Worm (Caenorhabditis elegans) whole organism, L3 larva: ENCODE measurements around the gene ugt-7.

ENCODE experiments used
- R02D3.7 ChIP-seq: fragments of 150-350 bp; optimal IDR thresholded peaks from 2 replicates; lab custom pipeline; 2014; ENCODE audit warnings: missing biosample characterization, missing genetic modification characterization
- ZK546.5 ChIP-seq: sonication (generic microtip); optimal IDR thresholded peaks from 2 replicates; lab custom pipeline; 2017; ENCODE audit warnings: missing biosample characterization, missing genetic modification characterization
- ceh-16 ChIP-seq: sonication (generic microtip); optimal IDR thresholded peaks from 2 replicates; lab custom pipeline; 2017; ENCODE audit warnings: missing biosample characterization, missing genetic modification characterization
- ceh-28 ChIP-seq: fragments of 150-350 bp; optimal IDR thresholded peaks from 2 replicates; lab custom pipeline; 2014; ENCODE audit warnings: missing biosample characterization, missing genetic modification reagents, missing genetic modification characterization
- ceh-9 ChIP-seq: sonication (generic microtip); optimal IDR thresholded peaks from 2 replicates; lab custom pipeline; 2018; ENCODE audit warnings: missing biosample characterization, missing genetic modification characterization
- daf-12 ChIP-seq: fragments of 150-350 bp; optimal IDR thresholded peaks from 2 replicates; lab custom pipeline; 2014; ENCODE audit warnings: missing biosample characterization, missing genetic modification reagents, missing genetic modification characterization
- egl-27 ChIP-seq: sonication (generic microtip); optimal IDR thresholded peaks from 4 replicates; lab custom pipeline; 2017; ENCODE audit warnings: missing biosample characterization, missing genetic modification reagents, missing genetic modification characterization
- egl-5 ChIP-seq: fragments of 150-350 bp; optimal IDR thresholded peaks from 2 replicates; lab custom pipeline; 2017; ENCODE audit warnings: missing biosample characterization, missing genetic modification reagents, missing genetic modification characterization, inconsistent platforms
- elt-1 ChIP-seq: fragments of 150-350 bp; optimal IDR thresholded peaks from 2 replicates; lab custom pipeline; 2014; ENCODE audit warnings: missing biosample characterization, missing genetic modification characterization
- elt-2 ChIP-seq: sonication (generic microtip); optimal IDR thresholded peaks from 2 replicates; lab custom pipeline; 2016; ENCODE audit warnings: missing genetic modification reagents, mild to moderate bottlenecking, missing genetic modification characterization, missing compliant biosample characterization
- elt-3 ChIP-seq, 3 experiments: fragments of 150-350 bp in 1 of 3; sonication (generic microtip) in 2 of 3; optimal IDR thresholded peaks; 2 replicates in 2 of 3; 4 replicates in 1 of 3; lab custom pipeline; 2014 to 2017; ENCODE audit warnings: missing biosample characterization in 3 of 3, missing genetic modification characterization in 3 of 3
- eor-1 ChIP-seq, 2 experiments: fragments of 150-350 bp; optimal IDR thresholded peaks; 2 replicates each; lab custom pipeline; 2014 to 2018; ENCODE audit warnings: missing biosample characterization in 2 of 2, missing genetic modification characterization in 2 of 2
- fkh-2 ChIP-seq: fragments of 150-350 bp; optimal IDR thresholded peaks from 2 replicates; lab custom pipeline; 2014; ENCODE audit warnings: missing biosample characterization, missing genetic modification reagents, missing genetic modification characterization
- hmg-11 ChIP-seq: sonication (generic microtip); optimal IDR thresholded peaks from 2 replicates; lab custom pipeline; 2016; ENCODE audit warnings: missing genetic modification characterization, missing compliant biosample characterization
- jun-1 ChIP-seq: fragments of 150-350 bp; optimal IDR thresholded peaks from 2 replicates; lab custom pipeline; 2014; ENCODE audit warnings: missing biosample characterization, missing genetic modification reagents, missing genetic modification characterization
- lin-15B ChIP-seq: fragments of 150-350 bp; optimal IDR thresholded peaks from 2 replicates; lab custom pipeline; 2014; ENCODE audit warnings: missing biosample characterization, missing genetic modification characterization
- lin-39 ChIP-seq: fragments of 150-350 bp; optimal IDR thresholded peaks from 2 replicates; lab custom pipeline; 2018; ENCODE audit warnings: missing biosample characterization, missing genetic modification reagents, missing genetic modification characterization
- lsy-12 ChIP-seq: sonication (generic microtip); optimal IDR thresholded peaks from 2 replicates; lab custom pipeline; 2016; ENCODE audit warnings: mild to moderate bottlenecking, missing genetic modification characterization, missing compliant biosample characterization
- mdl-1 ChIP-seq: fragments of 150-350 bp; optimal IDR thresholded peaks from 2 replicates; lab custom pipeline; 2014; ENCODE audit warnings: missing biosample characterization, missing genetic modification characterization
- nhr-11 ChIP-seq: fragments of 150-350 bp; optimal IDR thresholded peaks from 2 replicates; lab custom pipeline; 2014; ENCODE audit warnings: missing biosample characterization, missing genetic modification characterization
- nhr-12 ChIP-seq: fragments of 150-350 bp; optimal IDR thresholded peaks from 2 replicates; lab custom pipeline; 2014; ENCODE audit warnings: missing biosample characterization, missing genetic modification characterization
- nhr-23 ChIP-seq: fragments of 150-350 bp; optimal IDR thresholded peaks from 2 replicates; lab custom pipeline; 2014; ENCODE audit warnings: missing biosample characterization, missing genetic modification reagents, missing genetic modification characterization
- nhr-237 ChIP-seq: fragments of 150-350 bp; optimal IDR thresholded peaks from 2 replicates; lab custom pipeline; 2014; ENCODE audit warnings: missing biosample characterization, missing genetic modification characterization
- nhr-25 ChIP-seq: sonication (generic microtip); optimal IDR thresholded peaks from 2 replicates; lab custom pipeline; 2017; ENCODE audit warnings: missing biosample characterization, missing genetic modification characterization
- nhr-28 ChIP-seq: fragments of 150-350 bp; optimal IDR thresholded peaks from 2 replicates; lab custom pipeline; 2014; ENCODE audit warnings: missing biosample characterization, missing genetic modification characterization
- nhr-43 ChIP-seq: sonication (generic microtip); optimal IDR thresholded peaks from 2 replicates; lab custom pipeline; 2016; ENCODE audit warnings: mild to moderate bottlenecking, missing genetic modification characterization, missing compliant biosample characterization; ENCODE audit not compliant: poor library complexity, severe bottlenecking
- nhr-67 ChIP-seq: fragments of 150-350 bp; optimal IDR thresholded peaks from 2 replicates; lab custom pipeline; 2014; ENCODE audit warnings: missing biosample characterization, missing genetic modification characterization
- pha-4 ChIP-seq: fragments of 150-350 bp; optimal IDR thresholded peaks from 2 replicates; lab custom pipeline; 2014; ENCODE audit warnings: missing biosample characterization, missing genetic modification reagents, missing genetic modification characterization
- pqm-1 ChIP-seq: fragments of 150-350 bp; optimal IDR thresholded peaks from 2 replicates; lab custom pipeline; 2017; ENCODE audit warnings: missing biosample characterization, missing genetic modification characterization, inconsistent platforms
- sea-2 ChIP-seq: fragments of 150-350 bp; sonication (generic microtip); optimal IDR thresholded peaks from 4 replicates; lab custom pipeline; 2014; ENCODE audit warnings: missing biosample characterization, missing genetic modification reagents, missing genetic modification characterization
- snpc-4 ChIP-seq: fragments of 150-350 bp; optimal IDR thresholded peaks from 2 replicates; lab custom pipeline; 2014; ENCODE audit warnings: missing biosample characterization, missing genetic modification characterization
- tbx-2 ChIP-seq: sonication (generic microtip); optimal IDR thresholded peaks from 2 replicates; lab custom pipeline; 2016; ENCODE audit warnings: mild to moderate bottlenecking, missing genetic modification characterization, missing compliant biosample characterization
- unc-39 ChIP-seq: sonication (generic microtip); optimal IDR thresholded peaks from 4 replicates; lab custom pipeline; 2017; ENCODE audit warnings: missing biosample characterization, missing genetic modification characterization
- unc-62 ChIP-seq: fragments of 150-350 bp; sonication (generic microtip); optimal IDR thresholded peaks from 4 replicates; lab custom pipeline; 2014; ENCODE audit warnings: missing biosample characterization, missing genetic modification reagents, missing genetic modification characterization
- zag-1 ChIP-seq: fragments of 150-350 bp; optimal IDR thresholded peaks from 2 replicates; lab custom pipeline; 2014; ENCODE audit warnings: missing biosample characterization, missing genetic modification characterization
- ztf-11 ChIP-seq: fragments of 150-350 bp; optimal IDR thresholded peaks from 2 replicates; lab custom pipeline; 2014; ENCODE audit warnings: missing biosample characterization, missing genetic modification characterization

The ugt-7 gene

ce11 chrV:5046558-5046957 lies 46.2 kb upstream of the ugt-7 start:
- TF ChIP-seq mdl-1 (tag; lab: Kevin White, UChicago) = no peak
- no peak for TF ChIP-seq nhr-67 (tag; lab: Kevin White, UChicago)
- TF ChIP-seq fkh-2 (tag; lab: Kevin White, UChicago) = no peak
- TF ChIP-seq zag-1 (tag; lab: Kevin White, UChicago) = no peak
- TF ChIP-seq ZK546.5 (tag; lab: Kevin White, UChicago) = no peak
- no peak for TF ChIP-seq elt-1 (tag; lab: Kevin White, UChicago)
- TF ChIP-seq elt-2 (tag; lab: Kevin White, UChicago) = no peak
- TF ChIP-seq jun-1 = no peak
- TF ChIP-seq, all 47 proteins: peak for 0

- TF ChIP-seq tbx-2 (tag; lab: Kevin White, UChicago) (no peak), unc-62 (GFP tag; lab: Kevin White, UChicago) (no peak), lin-15B (no peak), ceh-9 (tag; lab: Kevin White, UChicago) (no peak), eor-1 (tag; optimal IDR thresholded peaks at IDR 0.05; lab: Kevin White, UChicago) (no peak), ceh-16 (tag; lab: Kevin White, UChicago) (no peak), elt-2 (tag; lab: Kevin White, UChicago) (no peak), nhr-25 (tag; lab: Kevin White, UChicago) (no peak), ZK546.5 (tag; lab: Kevin White, UChicago) (no peak), zag-1 (tag; lab: Kevin White, UChicago) (no peak), pha-4 (tag; lab: Kevin White, UChicago) (no peak)
Measured at ce11 chrV:5046103-5046502, 45.7 kb upstream of the ugt-7 start, which contains the start of gene exc-14. Gene exc-14 (minus strand): TSS chrV:5046203.

- TF ChIP-seq R02D3.7 (tag; lab: Kevin White, UChicago) (no peak), nhr-43 (tag; lab: Kevin White, UChicago) (no peak), lsy-12 (no peak), tbx-2 (tag; lab: Kevin White, UChicago) (no peak), unc-39 (tag; lab: Kevin White, UChicago) (no peak), ZK546.5 (tag; lab: Kevin White, UChicago) (no peak), ceh-16 (tag; lab: Kevin White, UChicago) (no peak), elt-2 (tag; lab: Kevin White, UChicago) (no peak), mdl-1 (tag; lab: Kevin White, UChicago) (no peak), daf-12 (tag; lab: Kevin White, UChicago) (no peak), nhr-67 (tag; lab: Kevin White, UChicago) (no peak), sea-2 (no peak), nhr-237 (tag; lab: Kevin White, UChicago) (no peak)
Measured at ce11 chrV:5040925-5041324, 40.6 kb upstream of the ugt-7 start, which contains the start of gene K11D12.8. Gene K11D12.8 (minus strand): TSS chrV:5041001.

DNA sequence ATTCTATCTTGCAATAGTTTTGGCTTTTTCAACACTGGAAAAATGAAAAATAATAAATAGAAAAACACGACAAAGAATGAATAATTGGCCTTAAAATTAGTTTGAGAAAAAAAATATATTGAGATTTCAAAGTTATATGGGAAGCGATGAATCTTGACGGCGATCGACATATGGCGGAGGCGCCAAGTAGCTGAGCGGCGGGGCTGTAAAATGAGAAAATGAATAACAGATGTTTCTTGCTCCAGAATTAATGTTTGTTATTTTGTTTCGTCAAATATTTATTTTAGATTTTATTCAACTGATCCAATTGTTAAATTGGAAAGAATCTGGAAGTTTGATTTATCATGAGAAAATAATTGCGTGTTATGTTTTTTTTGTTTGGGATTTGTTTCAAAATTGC lies 39.2 kb upstream of the ugt-7 start, which contains the start of gene K11D12.11:
Gene K11D12.11, minus strand, starts transcription at position 42 of the 400 bp plus-strand sequence.
- TF ChIP-seq elt-2 (tag; lab: Kevin White, UChicago) = no peak
- no peak for TF ChIP-seq pha-4 (tag; lab: Kevin White, UChicago)
- TF ChIP-seq ceh-28 (tag; lab: Kevin White, UChicago) = no peak
- TF ChIP-seq nhr-28 (tag; lab: Kevin White, UChicago) = no peak
- no peak for TF ChIP-seq egl-5 (tag; lab: Kevin White, UChicago)
- TF ChIP-seq nhr-23 (tag; lab: Kevin White, UChicago) = no peak
- TF ChIP-seq ZK546.5 (tag; lab: Kevin White, UChicago) = no peak
- TF ChIP-seq tbx-2 (tag; lab: Kevin White, UChicago) = no peak
- no peak for TF ChIP-seq nhr-237 (tag; lab: Kevin White, UChicago)
- TF ChIP-seq elt-3 (tag; optimal IDR thresholded peaks at IDR 0.05; lab: Kevin White, UChicago) = no peak
- no peak for TF ChIP-seq fkh-2 (tag; lab: Kevin White, UChicago)
- no peak for TF ChIP-seq snpc-4 (tag; lab: Kevin White, UChicago)

DNA sequence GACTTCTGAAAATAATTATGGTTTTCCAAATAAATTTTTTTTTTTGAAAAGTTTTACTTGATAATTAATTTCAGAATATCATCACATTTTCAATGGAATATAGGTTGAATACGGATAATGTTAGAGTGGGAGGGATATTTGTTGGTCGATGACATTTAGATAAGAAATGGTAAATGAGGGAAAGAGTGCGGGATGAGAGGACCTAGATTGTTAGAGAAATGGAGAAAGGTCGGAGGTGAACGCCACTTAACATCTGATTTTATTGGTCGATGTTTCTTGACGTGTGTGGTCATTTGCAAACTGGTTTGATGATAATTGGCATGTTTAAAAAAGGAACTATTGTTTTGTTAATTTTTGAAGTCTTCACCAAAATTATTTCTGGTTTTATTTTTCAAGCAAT lies 38.1 kb upstream of the ugt-7 start:
- TF ChIP-seq nhr-25 (tag; lab: Kevin White, UChicago) = peak; percentile 60
- no peak for TF ChIP-seq nhr-237 (tag; lab: Kevin White, UChicago)
- TF ChIP-seq nhr-23 (tag; lab: Kevin White, UChicago) = no peak
- TF ChIP-seq daf-12 (tag; lab: Kevin White, UChicago) = no peak
- TF ChIP-seq, all 47 proteins: peak for 1

- TF ChIP-seq egl-27 (tag; lab: Kevin White, UChicago) (no peak), snpc-4 (tag; lab: Kevin White, UChicago) (no peak), R02D3.7 (tag; lab: Kevin White, UChicago) (no peak), lin-15B (no peak), daf-12 (tag; lab: Kevin White, UChicago) (no peak), nhr-23 (tag; lab: Kevin White, UChicago) (no peak), mdl-1 (tag; lab: Kevin White, UChicago) (no peak), unc-62 (GFP tag; lab: Kevin White, UChicago) (no peak), tbx-2 (tag; lab: Kevin White, UChicago) (no peak), ceh-16 (tag; lab: Kevin White, UChicago) (no peak), pqm-1 (tag; lab: Kevin White, UChicago) (no peak), nhr-12 (tag; lab: Kevin White, UChicago) (no peak), sea-2 (no peak), ztf-11 (tag; lab: Kevin White, UChicago) (no peak), hmg-11 (tag; lab: Kevin White, UChicago) (no peak), nhr-25 (tag; lab: Kevin White, UChicago) (no peak), lin-39 (tag; lab: Kevin White, UChicago) (no peak), nhr-11 (tag; lab: Kevin White, UChicago) (no peak)
- TF ChIP-seq, all 47 proteins: peak for 0
Measured at ce11 chrV:5036364-5036763, 36.0 kb upstream of the ugt-7 start, which contains the start of gene K11D12.7. Gene K11D12.7 (minus strand): TSS chrV:5036464.
